Worm (Caenorhabditis elegans) whole organism, L2 larva: ENCODE measurements around the gene clec-203.

Experiments used
- aly-2 ChIP-seq: fragments of 150-350 bp; optimal IDR thresholded peaks from 2 replicates; lab custom pipeline; 2014; ENCODE audit warnings: missing biosample characterization, missing genetic modification characterization
- ama-1 ChIP-seq: fragments of 150-350 bp; optimal IDR thresholded peaks from 2 replicates; lab custom pipeline; 2018; ENCODE audit warnings: inconsistent platforms
- blmp-1 ChIP-seq: sonication (generic microtip); optimal IDR thresholded peaks from 2 replicates; lab custom pipeline; 2017; ENCODE audit warnings: missing genetic modification characterization, mild to moderate bottlenecking, missing compliant biosample characterization, antibody characterized with exemption, moderate library complexity; ENCODE audit not compliant: insufficient read depth
- ceh-82 ChIP-seq: fragments of 150-350 bp; optimal IDR thresholded peaks from 2 replicates; lab custom pipeline; 2014; ENCODE audit warnings: missing biosample characterization, missing genetic modification characterization
- crh-2 ChIP-seq: sonication (generic microtip); optimal IDR thresholded peaks from 2 replicates; lab custom pipeline; 2017; ENCODE audit warnings: missing biosample characterization, missing genetic modification characterization
- elt-1 ChIP-seq: fragments of 150-350 bp; optimal IDR thresholded peaks from 2 replicates; lab custom pipeline; 2014; ENCODE audit warnings: missing biosample characterization, missing genetic modification characterization
- elt-3 ChIP-seq: sonication (generic microtip); optimal IDR thresholded peaks from 2 replicates; lab custom pipeline; 2017; ENCODE audit warnings: missing biosample characterization, missing genetic modification characterization
- fos-1 ChIP-seq: fragments of 150-350 bp; optimal IDR thresholded peaks from 2 replicates; lab custom pipeline; 2014; ENCODE audit warnings: missing biosample characterization, missing genetic modification characterization
- lin-11 ChIP-seq: fragments of 150-350 bp; sonication (generic microtip); optimal IDR thresholded peaks from 2 replicates; lab custom pipeline; 2014; ENCODE audit warnings: missing biosample characterization, missing genetic modification characterization, inconsistent platforms, mixed read lengths
- lin-39 ChIP-seq: fragments of 150-350 bp; optimal IDR thresholded peaks from 2 replicates; lab custom pipeline; 2014; ENCODE audit warnings: missing biosample characterization, missing genetic modification reagents, missing genetic modification characterization
- unc-62 ChIP-seq: fragments of 150-350 bp; optimal IDR thresholded peaks from 2 replicates; lab custom pipeline; 2014; ENCODE audit warnings: missing biosample characterization, missing genetic modification reagents, missing genetic modification characterization
- zag-1 ChIP-seq: fragments of 150-350 bp; optimal IDR thresholded peaks from 2 replicates; lab custom pipeline; 2014; ENCODE audit warnings: missing biosample characterization, missing genetic modification characterization
- ztf-4 ChIP-seq: fragments of 150-350 bp; optimal IDR thresholded peaks from 2 replicates; lab custom pipeline; 2014; ENCODE audit warnings: missing biosample characterization, missing genetic modification characterization

DNA sequence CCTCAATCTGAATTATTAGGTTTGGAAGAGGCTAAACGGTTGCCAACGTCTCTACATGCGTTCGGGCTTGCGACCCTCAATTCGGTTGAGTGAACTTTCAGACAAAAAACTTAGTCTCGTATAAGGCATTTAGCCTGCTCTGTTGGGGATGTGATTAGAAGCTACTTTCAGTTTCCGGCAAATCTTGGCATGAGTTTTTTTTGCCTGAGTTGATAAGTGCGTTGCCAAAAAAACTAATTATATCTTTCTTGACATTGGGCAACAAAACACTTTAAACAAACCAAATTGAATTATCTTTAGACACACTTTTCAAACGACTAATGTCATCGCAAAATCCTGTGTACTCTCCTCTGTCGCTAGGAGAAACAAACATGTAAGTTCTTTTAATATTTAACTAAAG is 4.3 kb downstream of the clec-203 start, which contains the start of gene Y50D4B.4:
- TF ChIP-seq elt-1 (tag; lab: Kevin White, UChicago) = no peak
- no peak for TF ChIP-seq lin-11 (tag; lab: Kevin White, UChicago)
- no peak for TF ChIP-seq blmp-1 (tag; lab: Kevin White, UChicago)
- no peak for TF ChIP-seq crh-2
- TF ChIP-seq zag-1 (tag; lab: Kevin White, UChicago) = no peak
- no peak for TF ChIP-seq aly-2 (tag; lab: Kevin White, UChicago)
- TF ChIP-seq ama-1 (lab: Kevin White, UChicago) = no peak
- TF ChIP-seq ceh-82 (tag; lab: Kevin White, UChicago) = no peak
- TF ChIP-seq fos-1 (tag; lab: Kevin White, UChicago) = no peak
- no peak for TF ChIP-seq elt-3
- TF ChIP-seq unc-62 (GFP tag; lab: Kevin White, UChicago) = no peak
- TF ChIP-seq ztf-4 (tag; lab: Kevin White, UChicago) = no peak
- TF ChIP-seq lin-39 (tag; lab: Kevin White, UChicago) = no peak
